Worm (Caenorhabditis elegans) whole organism, mixed stage, embryonic: ENCODE results near the gene lsm-3.

Experiments
- M03D4.4 ChIP-seq: sonication (generic microtip); optimal IDR thresholded peaks from 2 replicates; lab custom pipeline; 2017; ENCODE audit warnings: mild to moderate bottlenecking, missing genetic modification characterization, missing compliant biosample characterization
- blmp-1 ChIP-seq: fragments of 150-350 bp; optimal IDR thresholded peaks from 2 replicates; lab custom pipeline; 2014; ENCODE audit warnings: missing biosample characterization, missing genetic modification characterization
- cnd-1 ChIP-seq: fragments of 200-800 bp; sonication (Bioruptor generic); optimal IDR thresholded peaks from 2 replicates; lab custom pipeline; 2018; ENCODE audit warnings: mild to moderate bottlenecking, missing genetic modification characterization, missing compliant biosample characterization
- drap-1 ChIP-seq: fragments of 200-800 bp; sonication (Bioruptor generic); optimal IDR thresholded peaks from 3 replicates; lab custom pipeline; 2018; ENCODE audit warnings: mild to moderate bottlenecking, missing genetic modification characterization, missing compliant biosample characterization
- elt-1 ChIP-seq: sonication (generic microtip); optimal IDR thresholded peaks from 2 replicates; lab custom pipeline; 2017; ENCODE audit warnings: missing genetic modification characterization, mild to moderate bottlenecking, missing compliant biosample characterization, antibody characterized with exemption, moderate library complexity, borderline replicate concordance; ENCODE audit not compliant: insufficient read depth
- elt-3 ChIP-seq: fragments of 150-350 bp; optimal IDR thresholded peaks from 2 replicates; lab custom pipeline; 2014; ENCODE audit warnings: missing biosample characterization, missing genetic modification characterization
- lin-13 ChIP-seq: fragments of 150-350 bp; optimal IDR thresholded peaks from 2 replicates; lab custom pipeline; 2014; ENCODE audit warnings: missing biosample characterization, missing genetic modification characterization
- mab-5 ChIP-seq: fragments of 150-350 bp; optimal IDR thresholded peaks from 2 replicates; lab custom pipeline; 2014; ENCODE audit warnings: missing biosample characterization, missing genetic modification characterization
- nhr-12 ChIP-seq: fragments of 150-350 bp; optimal IDR thresholded peaks from 2 replicates; lab custom pipeline; 2014; ENCODE audit warnings: missing biosample characterization, missing genetic modification characterization
- nhr-237 ChIP-seq: fragments of 150-350 bp; optimal IDR thresholded peaks from 2 replicates; lab custom pipeline; 2014; ENCODE audit warnings: missing biosample characterization, missing genetic modification characterization
- pha-4 ChIP-seq: fragments of 150-350 bp; optimal IDR thresholded peaks from 2 replicates; lab custom pipeline; 2018; ENCODE audit warnings: missing biosample characterization, missing genetic modification reagents, missing genetic modification characterization
- snpc-4 ChIP-seq: fragments of 150-350 bp; optimal IDR thresholded peaks from 2 replicates; lab custom pipeline; 2014; ENCODE audit warnings: missing biosample characterization, missing genetic modification characterization
- unc-62 ChIP-seq: fragments of 150-350 bp; optimal IDR thresholded peaks from 2 replicates; lab custom pipeline; 2014; ENCODE audit warnings: missing biosample characterization, missing genetic modification reagents, missing genetic modification characterization

ce11 chrIV:13360144-13360543 lies 26.9 kb upstream of the lsm-3 start, which contains the start of gene Y62E10A.3:
- TF ChIP-seq elt-3 (tag; lab: Kevin White, UChicago) (no peak), nhr-237 (tag; lab: Kevin White, UChicago) (no peak), drap-1 (GFP tag; lab: Kevin White, UChicago) (no peak), lin-13 (tag; lab: Kevin White, UChicago) (no peak), pha-4 (tag; lab: Kevin White, UChicago) (no peak), blmp-1 (tag; lab: Kevin White, UChicago) (no peak), M03D4.4 (no peak), nhr-12 (no peak), snpc-4 (tag; lab: Kevin White, UChicago) (no peak), cnd-1 (tag; lab: Kevin White, UChicago) (no peak), unc-62 (GFP tag; lab: Kevin White, UChicago) (no peak), elt-1 (tag; lab: Kevin White, UChicago) (no peak), mab-5 (no peak)
